Comparison of ENCODE assay signal across 3 fruit fly cellular contexts in the genomic region with DNA sequence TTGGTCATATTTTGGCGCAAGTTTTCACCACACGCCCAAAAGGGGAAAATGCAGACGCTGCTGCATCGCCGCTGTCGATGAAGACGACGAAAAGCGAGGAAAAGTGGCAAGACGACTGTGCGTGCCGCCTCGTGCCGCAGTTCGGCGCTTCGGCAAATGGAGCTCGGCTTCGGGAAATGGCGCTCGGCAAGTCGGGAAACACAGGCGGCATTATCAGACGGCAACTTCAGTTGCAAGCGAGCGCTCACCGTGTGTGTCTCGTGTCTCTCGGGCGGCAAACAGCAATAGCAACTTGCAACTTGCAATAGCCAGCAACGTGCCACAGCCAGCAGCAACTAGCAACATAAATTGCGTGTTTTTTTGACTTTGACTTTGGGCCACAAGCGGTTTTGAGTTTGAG.
TF ChIP-seq lines count a peak whose summit lies in the region.

Gene CG14431 (plus strand): TSS at position 200 of the 400 bp plus-strand sequence.

- TF ChIP-seq CTCF in whole organism, embryonic (GFP tag; optimal IDR thresholded peaks at IDR 0.05; lab: Kevin White, UChicago), result no peak

TF ChIP-seq in whole organism, embryonic, 481 proteins besides CTCF, POLR2A, EP300 and RAD21 (continues in another document):
- TF ChIP-seq CG10267 (tag; optimal IDR thresholded peaks at IDR 0.05; lab: Kevin White, UChicago), result no peak
- no peak for TF ChIP-seq Bdp1 (GFP tag; optimal IDR thresholded peaks at IDR 0.05; lab: Kevin White, UChicago)
- TF ChIP-seq CG31441 (GFP tag; IDR thresholded peaks at IDR 0.05; lab: Robert Waterston, UW), result no peak
- no peak for TF ChIP-seq jigr1 (GFP tag; IDR thresholded peaks at IDR 0.05; lab: Robert Waterston, UW)
- no peak for TF ChIP-seq Poxn (GFP tag; IDR thresholded peaks at IDR 0.05; lab: Robert Waterston, UW)
- TF ChIP-seq Hand (GFP tag; optimal IDR thresholded peaks at IDR 0.05; lab: Kevin White, UChicago), result no peak
- TF ChIP-seq HLHmδ (GFP tag; optimal IDR thresholded peaks at IDR 0.05; lab: Kevin White, UChicago), result peak; percentile 7
- TF ChIP-seq Six4 (GFP tag; optimal IDR thresholded peaks at IDR 0.05; lab: Kevin White, UChicago), result no peak
- TF ChIP-seq CG2889 (GFP tag; IDR thresholded peaks at IDR 0.05; lab: Robert Waterston, UW), result no peak
- TF ChIP-seq CG10366 (GFP tag; IDR thresholded peaks at IDR 0.05; lab: Robert Waterston, UW), result no peak
- no peak for TF ChIP-seq CG2116 (GFP tag; optimal IDR thresholded peaks at IDR 0.05; lab: Kevin White, UChicago)
- TF ChIP-seq dysf (GFP tag; IDR thresholded peaks at IDR 0.05; lab: Robert Waterston, UW), result no peak
- no peak for TF ChIP-seq H2.0 (GFP tag; IDR thresholded peaks at IDR 0.05; lab: Robert Waterston, UW)
- TF ChIP-seq Ets97D (GFP tag; optimal IDR thresholded peaks at IDR 0.05; lab: Kevin White, UChicago), result no peak
- TF ChIP-seq nom (GFP tag; optimal IDR thresholded peaks at IDR 0.05; lab: Kevin White, UChicago), result no peak
- TF ChIP-seq CG1602 (GFP tag; optimal IDR thresholded peaks at IDR 0.05; lab: Kevin White, UChicago), result no peak
- TF ChIP-seq CG10959 (GFP tag; IDR thresholded peaks at IDR 0.05; lab: Robert Waterston, UW), result no peak
- 0 out of 3 replicates have a peak, but pooled peaks have one; percentile 36 for TF ChIP-seq CG6175 (GFP tag; IDR thresholded peaks at IDR 0.05; lab: Robert Waterston, UW)
- no peak for TF ChIP-seq CG4360 (GFP tag; IDR thresholded peaks at IDR 0.05; lab: Robert Waterston, UW)
- no peak for TF ChIP-seq CG3163 (GFP tag; optimal IDR thresholded peaks at IDR 0.05; lab: Kevin White, UChicago)
- TF ChIP-seq BtbVII (GFP tag; optimal IDR thresholded peaks at IDR 0.05; lab: Kevin White, UChicago), result no peak
- TF ChIP-seq CHES-1-like (GFP tag; optimal IDR thresholded peaks at IDR 0.05; lab: Kevin White, UChicago), result no peak
- TF ChIP-seq prd (optimal IDR thresholded peaks at IDR 0.05; lab: Kevin White, UChicago), result no peak
- 0 out of 3 replicates have a peak, but pooled peaks have one; percentile 13 for TF ChIP-seq prd (GFP tag; IDR thresholded peaks at IDR 0.05; lab: Robert Waterston, UW)
- no peak for TF ChIP-seq ac (GFP tag; optimal IDR thresholded peaks at IDR 0.05; lab: Kevin White, UChicago)
- no peak for TF ChIP-seq gro (GFP tag; optimal IDR thresholded peaks at IDR 0.05; lab: Kevin White, UChicago)
- no peak for TF ChIP-seq slp2 (GFP tag; optimal IDR thresholded peaks at IDR 0.05; lab: Kevin White, UChicago)
- no peak for TF ChIP-seq her (GFP tag; optimal IDR thresholded peaks at IDR 0.05; lab: Kevin White, UChicago)
- no peak for TF ChIP-seq Ssrp (tag; optimal IDR thresholded peaks at IDR 0.05; lab: Kevin White, UChicago)
- TF ChIP-seq Deaf1 (tag; optimal IDR thresholded peaks at IDR 0.05; lab: Kevin White, UChicago), result peak; percentile 97

TF ChIP-seq in whole organism, prepupa, 60 proteins besides CTCF, POLR2A, EP300 and RAD21 (continues in another document):
- TF ChIP-seq CG10631 (GFP tag; optimal IDR thresholded peaks at IDR 0.05; lab: Kevin White, UChicago), result no peak
- no peak for TF ChIP-seq Met (GFP tag; optimal IDR thresholded peaks at IDR 0.05; lab: Kevin White, UChicago)
- TF ChIP-seq Eip75B (GFP tag; optimal IDR thresholded peaks at IDR 0.05; lab: Kevin White, UChicago), result no peak
- TF ChIP-seq Lpt (GFP tag; optimal IDR thresholded peaks at IDR 0.05; lab: Kevin White, UChicago), result peak; percentile 9
- TF ChIP-seq CG9139 (GFP tag; optimal IDR thresholded peaks at IDR 0.05; lab: Kevin White, UChicago), result no peak
- no peak for TF ChIP-seq CG7368 (GFP tag; optimal IDR thresholded peaks at IDR 0.05; lab: Kevin White, UChicago)
- TF ChIP-seq pdm3 (GFP tag; optimal IDR thresholded peaks at IDR 0.05; lab: Kevin White, UChicago), result no peak
- no peak for TF ChIP-seq Hr4 (GFP tag; optimal IDR thresholded peaks at IDR 0.05; lab: Kevin White, UChicago)
- TF ChIP-seq CG15336 (GFP tag; IDR thresholded peaks at IDR 0.05; lab: Robert Waterston, UW), result peak; percentile 38; the same call in 1 of the 2 replicates
- no peak for TF ChIP-seq Blimp-1 (GFP tag; optimal IDR thresholded peaks at IDR 0.05; lab: Kevin White, UChicago)
- no peak for TF ChIP-seq Smox (GFP tag; optimal IDR thresholded peaks at IDR 0.05; lab: Kevin White, UChicago)
- no peak for TF ChIP-seq CG3032 (tag; optimal IDR thresholded peaks at IDR 0.05; lab: Kevin White, UChicago)
- TF ChIP-seq topi (GFP tag; optimal IDR thresholded peaks at IDR 0.05; lab: Kevin White, UChicago), result no peak
- TF ChIP-seq CG8632 (GFP tag; optimal IDR thresholded peaks at IDR 0.05; lab: Kevin White, UChicago), result no peak
- no peak for TF ChIP-seq CG6808 (GFP tag; optimal IDR thresholded peaks at IDR 0.05; lab: Kevin White, UChicago)
- TF ChIP-seq CG16779 (tag; optimal IDR thresholded peaks at IDR 0.05; lab: Kevin White, UChicago), result no peak
- no peak for TF ChIP-seq Sox15 (GFP tag; optimal IDR thresholded peaks at IDR 0.05; lab: Kevin White, UChicago)
- no peak for TF ChIP-seq CG10669 (GFP tag; optimal IDR thresholded peaks at IDR 0.05; lab: Kevin White, UChicago)
- TF ChIP-seq spab (GFP tag; optimal IDR thresholded peaks at IDR 0.05; lab: Kevin White, UChicago), result no peak
- peak; percentile 46; the same call in 1 of the 3 replicates for TF ChIP-seq CG6163 (GFP tag; IDR thresholded peaks at IDR 0.05; lab: Robert Waterston, UW)
- TF ChIP-seq ss (GFP tag; optimal IDR thresholded peaks at IDR 0.05; lab: Kevin White, UChicago), result no peak
- TF ChIP-seq CG6276 (GFP tag; optimal IDR thresholded peaks at IDR 0.05; lab: Kevin White, UChicago), result peak; percentile 48
- TF ChIP-seq CG6854 (GFP tag; optimal IDR thresholded peaks at IDR 0.05; lab: Kevin White, UChicago), result no peak
- no peak for TF ChIP-seq CG4318 (GFP tag; optimal IDR thresholded peaks at IDR 0.05; lab: Kevin White, UChicago)
- TF ChIP-seq Eip93F (GFP tag; optimal IDR thresholded peaks at IDR 0.05; lab: Kevin White, UChicago), result no peak
- no peak for TF ChIP-seq CG31627 (GFP tag; optimal IDR thresholded peaks at IDR 0.05; lab: Kevin White, UChicago)
- no peak for TF ChIP-seq dsx (GFP tag; optimal IDR thresholded peaks at IDR 0.05; lab: Kevin White, UChicago; ENCODE audit: poor library complexity, severe bottlenecking)
- no peak for TF ChIP-seq esn (GFP tag; optimal IDR thresholded peaks at IDR 0.05; lab: Kevin White, UChicago)
- no peak for TF ChIP-seq acj6 (GFP tag; optimal IDR thresholded peaks at IDR 0.05; lab: Kevin White, UChicago)
- no peak for TF ChIP-seq cyc (GFP tag; optimal IDR thresholded peaks at IDR 0.05; lab: Kevin White, UChicago)
- TF ChIP-seq CG8119 (GFP tag; IDR thresholded peaks at IDR 0.05; lab: Robert Waterston, UW), result 0 out of 3 replicates have a peak, but pooled peaks have one; percentile 40

TF ChIP-seq in whole organism, pupa, 21 proteins besides CTCF, POLR2A, EP300 and RAD21:
- TF ChIP-seq Pif1B (GFP tag; optimal IDR thresholded peaks at IDR 0.05; lab: Kevin White, UChicago) (no peak), CG8301 (tag; optimal IDR thresholded peaks at IDR 0.05; lab: Kevin White, UChicago) (no peak), CG32121 (GFP tag; IDR thresholded peaks at IDR 0.05; lab: Robert Waterston, UW) (peak; percentile 54), D1 (tag; optimal IDR thresholded peaks at IDR 0.05; lab: Kevin White, UChicago) (no peak), CG12605 (GFP tag; IDR thresholded peaks at IDR 0.05; lab: Robert Waterston, UW) (peak; percentile 17; the same call in 1 of the 2 replicates), CG13204 (GFP tag; optimal IDR thresholded peaks at IDR 0.05; lab: Kevin White, UChicago) (peak; percentile 14), CG34367 (tag; optimal IDR thresholded peaks at IDR 0.05; lab: Kevin White, UChicago) (no peak), rn (GFP tag; IDR thresholded peaks at IDR 0.05; lab: Robert Waterston, UW) (no peak), CG4496 (GFP tag; IDR thresholded peaks at IDR 0.05; lab: Robert Waterston, UW) (peak; percentile 86), Ets98B (GFP tag; IDR thresholded peaks at IDR 0.05; lab: Robert Waterston, UW) (peak; percentile 39; the same call in 1 of the 2 replicates), CG8159 (tag; optimal IDR thresholded peaks at IDR 0.05; lab: Kevin White, UChicago) (no peak), fd96Ca (GFP tag; IDR thresholded peaks at IDR 0.05; lab: Robert Waterston, UW) (0 out of 3 replicates have a peak, but pooled peaks have one; percentile 18), CG14655 (GFP tag; optimal IDR thresholded peaks at IDR 0.05; lab: Kevin White, UChicago) (peak; percentile 29), Snoo (tag; optimal IDR thresholded peaks at IDR 0.05; lab: Kevin White, UChicago) (no peak), CG15710 (tag; optimal IDR thresholded peaks at IDR 0.05; lab: Kevin White, UChicago) (no peak)
TF ChIP-seq in whole organism, pupa: peak in this region for 7.

Comparison
In these comparisons a context has a peak if more than half of its experiments do, and no peak if none do; other contexts are left out.
1. Of the 7 proteins assayed by ChIP-seq in both whole organism, embryonic and whole organism, prepupa: peak only in whole organism, embryonic: none; only in whole organism, prepupa: Lpt; in both: none; in neither: 6.